Worm (Caenorhabditis elegans) whole organism, young adult: ENCODE measurements around the gene C02B8.1.
A peak's percentile ranks its signal among the peaks of the same experiment; 100 is the strongest.

Experiments
- F10E7.11 ChIP-seq: sonication (generic microtip); optimal IDR thresholded peaks from 2 replicates; lab custom pipeline; 2017; ENCODE audit warnings: mild to moderate bottlenecking, missing genetic modification characterization, moderate library complexity, missing compliant biosample characterization
- F37B4.10 ChIP-seq: fragments of 200-800 bp; sonication (Bioruptor generic); IDR thresholded peaks from 2 replicates; pipeline ENCODE4 v1.3.6; 2022; ENCODE audit warnings: missing genetic modification characterization, missing compliant biosample characterization
- F39B2.1 ChIP-seq: fragments of 200-800 bp; sonication (Bioruptor generic); IDR thresholded peaks from 2 replicates; pipeline ENCODE4 v1.3.6; 2022; ENCODE audit warnings: missing genetic modification reagents, missing genetic modification characterization, missing compliant biosample characterization
- F57A8.1 ChIP-seq: fragments of 200-800 bp; sonication (Bioruptor generic); optimal IDR thresholded peaks from 2 replicates; lab custom pipeline; 2018; ENCODE audit warnings: mild to moderate bottlenecking, missing genetic modification characterization, moderate library complexity, missing compliant biosample characterization
- K11D2.4 ChIP-seq: fragments of 200-800 bp; sonication (Bioruptor generic); IDR thresholded peaks from 2 replicates; pipeline ENCODE4 v1.3.6; 2022; ENCODE audit warnings: missing genetic modification reagents, missing genetic modification characterization, missing compliant biosample characterization
- K12H6.12 ChIP-seq: fragments of 200-800 bp; sonication (Bioruptor generic); optimal IDR thresholded peaks from 2 replicates; lab custom pipeline; 2018; ENCODE audit warnings: mild to moderate bottlenecking, missing genetic modification characterization, missing compliant biosample characterization
- T26A5.8 ChIP-seq: sonication (generic microtip); optimal IDR thresholded peaks from 2 replicates; lab custom pipeline; 2016; ENCODE audit warnings: missing genetic modification characterization, missing compliant biosample characterization
- Y53F4B.3 ChIP-seq: fragments of 200-800 bp; sonication (Bioruptor generic); IDR thresholded peaks from 2 replicates; pipeline ENCODE4 v1.3.6; 2022; ENCODE audit warnings: missing genetic modification reagents, missing genetic modification characterization, missing compliant biosample characterization
- akir-1 ChIP-seq: fragments of 200-800 bp; sonication (Bioruptor generic); optimal IDR thresholded peaks from 2 replicates; lab custom pipeline; 2018; ENCODE audit warnings: mild to moderate bottlenecking, missing genetic modification characterization, moderate library complexity, missing compliant biosample characterization
- aptf-2 ChIP-seq: fragments of 200-800 bp; sonication (Bioruptor generic); conservative IDR thresholded peaks from 2 replicates; pipeline ENCODE4 v1.3.6; 2022; ENCODE audit warnings: missing genetic modification reagents, missing genetic modification characterization, missing compliant biosample characterization
- atf-7 ChIP-seq: sonication (generic microtip); optimal IDR thresholded peaks from 2 replicates; lab custom pipeline; 2017; ENCODE audit warnings: mild to moderate bottlenecking, missing genetic modification characterization, missing compliant biosample characterization
- bed-1 ChIP-seq: fragments of 200-800 bp; sonication (Bioruptor generic); IDR thresholded peaks from 2 replicates; pipeline ENCODE4 v1.3.6; 2022; ENCODE audit warnings: missing genetic modification reagents, missing genetic modification characterization, missing compliant biosample characterization
- ceh-100 ChIP-seq: fragments of 200-800 bp; sonication (Bioruptor generic); IDR thresholded peaks from 2 replicates; pipeline ENCODE4 v1.3.6; 2022; ENCODE audit warnings: missing genetic modification reagents, missing genetic modification characterization, missing compliant biosample characterization
- ceh-27 ChIP-seq: fragments of 200-800 bp; sonication (Bioruptor generic); optimal IDR thresholded peaks from 2 replicates; lab custom pipeline; 2018; ENCODE audit warnings: mild to moderate bottlenecking, missing genetic modification characterization, moderate library complexity, missing compliant biosample characterization
- ceh-40 ChIP-seq: fragments of 200-800 bp; sonication (Bioruptor generic); IDR thresholded peaks from 2 replicates; pipeline ENCODE4 v1.3.6; 2022; ENCODE audit warnings: missing genetic modification characterization, missing compliant biosample characterization
- ceh-79 ChIP-seq: sonication (generic microtip); optimal IDR thresholded peaks from 2 replicates; lab custom pipeline; 2017; ENCODE audit warnings: mild to moderate bottlenecking, missing genetic modification characterization, missing compliant biosample characterization
- egl-18 ChIP-seq: fragments of 200-800 bp; sonication (Bioruptor generic); IDR thresholded peaks from 2 replicates; pipeline ENCODE4 v1.3.6; 2022; ENCODE audit warnings: missing genetic modification reagents, missing genetic modification characterization, missing compliant biosample characterization
- egrh-3 ChIP-seq: fragments of 200-800 bp; sonication (Bioruptor generic); IDR thresholded peaks from 2 replicates; pipeline ENCODE4 v1.3.6; 2022; ENCODE audit warnings: missing genetic modification reagents, missing genetic modification characterization, missing compliant biosample characterization
- hrde-1 ChIP-seq: sonication (generic microtip); optimal IDR thresholded peaks from 2 replicates; lab custom pipeline; 2016; ENCODE audit warnings: missing genetic modification characterization, mild to moderate bottlenecking, missing compliant biosample characterization, moderate library complexity, missing genotype, missing genetic modification reagents, borderline replicate concordance
- lag-1 ChIP-seq: fragments of 200-800 bp; sonication (Bioruptor generic); IDR thresholded peaks from 2 replicates; pipeline ENCODE4 v1.3.6; 2022; ENCODE audit warnings: missing genetic modification reagents, missing genetic modification characterization, missing compliant biosample characterization
- madf-10 ChIP-seq: sonication (generic microtip); optimal IDR thresholded peaks from 2 replicates; lab custom pipeline; 2016; ENCODE audit warnings: mild to moderate bottlenecking, missing genetic modification characterization, missing compliant biosample characterization
- mxl-1 ChIP-seq: sonication (generic microtip); optimal IDR thresholded peaks from 2 replicates; lab custom pipeline; 2016; ENCODE audit warnings: missing genetic modification characterization, missing compliant biosample characterization
- nhr-120 ChIP-seq: fragments of 200-800 bp; sonication (Bioruptor generic); IDR thresholded peaks from 2 replicates; pipeline ENCODE4 v1.3.6; 2022; ENCODE audit warnings: missing genetic modification characterization, missing compliant biosample characterization
- nhr-80 ChIP-seq: sonication (generic microtip); optimal IDR thresholded peaks from 2 replicates; lab custom pipeline; 2016; ENCODE audit warnings: missing genetic modification characterization, missing compliant biosample characterization
- nhr-90 ChIP-seq: sonication (generic microtip); optimal IDR thresholded peaks from 2 replicates; lab custom pipeline; 2016; ENCODE audit warnings: missing genotype, mild to moderate bottlenecking, missing genetic modification characterization, missing compliant biosample characterization
- pbrm-1 ChIP-seq: fragments of 200-800 bp; sonication (Bioruptor generic); IDR thresholded peaks from 2 replicates; pipeline ENCODE4 v1.3.6; 2022; ENCODE audit warnings: missing genetic modification reagents, missing genetic modification characterization, missing compliant biosample characterization
- rcor-1 ChIP-seq: fragments of 200-800 bp; sonication (Bioruptor generic); IDR thresholded peaks from 2 replicates; pipeline ENCODE4 v1.3.6; 2022; ENCODE audit warnings: missing genetic modification reagents, missing genetic modification characterization, missing compliant biosample characterization
- rpc-1 ChIP-seq, 2 experiments: fragments of 150-350 bp in 1 of 2; sonication (generic microtip) in 1 of 2; optimal IDR thresholded peaks; 2 replicates each; lab custom pipeline; 2014 to 2018; ENCODE audit warnings: missing biosample characterization in 1 of 2, missing genetic modification characterization in 1 of 2, missing genetic modification reagents in 1 of 2, missing genotype in 1 of 2
- snpc-4 ChIP-seq, 5 experiments: fragments of 150-350 bp in 1 of 5; sonication (generic microtip) in 4 of 5; optimal IDR thresholded peaks; 2 replicates each; lab custom pipeline; 2014 to 2018; ENCODE audit warnings: missing genetic modification characterization in 5 of 5, missing biosample characterization in 3 of 5, antibody characterized with exemption in 2 of 5, mild to moderate bottlenecking in 2 of 5, missing compliant biosample characterization in 2 of 5, missing genotype in 2 of 5, moderate library complexity in 2 of 5, missing genetic modification reagents in 1 of 5
- somi-1 ChIP-seq: fragments of 200-800 bp; sonication (Bioruptor generic); optimal IDR thresholded peaks from 2 replicates; lab custom pipeline; 2018; ENCODE audit warnings: mild to moderate bottlenecking, missing genetic modification characterization, missing compliant biosample characterization
- tbp1 ChIP-seq: fragments of 200-800 bp; sonication (Bioruptor generic); optimal IDR thresholded peaks from 2 replicates; lab custom pipeline; 2018; ENCODE audit warnings: mild to moderate bottlenecking, missing genetic modification characterization, missing compliant biosample characterization
- unc-130 ChIP-seq: sonication (generic microtip); optimal IDR thresholded peaks from 2 replicates; lab custom pipeline; 2016; ENCODE audit warnings: missing genetic modification reagents, missing genetic modification characterization, missing compliant biosample characterization
- unc-62 ChIP-seq: fragments of 150-350 bp; optimal IDR thresholded peaks from 2 replicates; lab custom pipeline; 2014; ENCODE audit warnings: missing biosample characterization, missing genetic modification reagents, missing genetic modification characterization
- xnd-1 ChIP-seq: sonication (generic microtip); optimal IDR thresholded peaks from 2 replicates; lab custom pipeline; 2016; ENCODE audit warnings: missing genotype, missing genetic modification reagents, missing genetic modification characterization, missing compliant biosample characterization
- zfh-2 ChIP-seq: fragments of 200-800 bp; sonication (Bioruptor generic); conservative IDR thresholded peaks from 2 replicates; pipeline ENCODE4 v1.3.6; 2022; ENCODE audit warnings: missing genetic modification reagents, missing genetic modification characterization, missing compliant biosample characterization
- ztf-25 ChIP-seq: fragments of 200-800 bp; sonication (Bioruptor generic); IDR thresholded peaks from 2 replicates; pipeline ENCODE4 v1.3.6; 2022; ENCODE audit warnings: missing genetic modification reagents, missing genetic modification characterization, missing compliant biosample characterization
- ztf-28 ChIP-seq: fragments of 200-800 bp; sonication (Bioruptor generic); IDR thresholded peaks from 2 replicates; pipeline ENCODE4 v1.3.6; 2022; ENCODE audit warnings: missing genetic modification reagents, missing genetic modification characterization, missing compliant biosample characterization

C02B8.1 gene

DNA sequence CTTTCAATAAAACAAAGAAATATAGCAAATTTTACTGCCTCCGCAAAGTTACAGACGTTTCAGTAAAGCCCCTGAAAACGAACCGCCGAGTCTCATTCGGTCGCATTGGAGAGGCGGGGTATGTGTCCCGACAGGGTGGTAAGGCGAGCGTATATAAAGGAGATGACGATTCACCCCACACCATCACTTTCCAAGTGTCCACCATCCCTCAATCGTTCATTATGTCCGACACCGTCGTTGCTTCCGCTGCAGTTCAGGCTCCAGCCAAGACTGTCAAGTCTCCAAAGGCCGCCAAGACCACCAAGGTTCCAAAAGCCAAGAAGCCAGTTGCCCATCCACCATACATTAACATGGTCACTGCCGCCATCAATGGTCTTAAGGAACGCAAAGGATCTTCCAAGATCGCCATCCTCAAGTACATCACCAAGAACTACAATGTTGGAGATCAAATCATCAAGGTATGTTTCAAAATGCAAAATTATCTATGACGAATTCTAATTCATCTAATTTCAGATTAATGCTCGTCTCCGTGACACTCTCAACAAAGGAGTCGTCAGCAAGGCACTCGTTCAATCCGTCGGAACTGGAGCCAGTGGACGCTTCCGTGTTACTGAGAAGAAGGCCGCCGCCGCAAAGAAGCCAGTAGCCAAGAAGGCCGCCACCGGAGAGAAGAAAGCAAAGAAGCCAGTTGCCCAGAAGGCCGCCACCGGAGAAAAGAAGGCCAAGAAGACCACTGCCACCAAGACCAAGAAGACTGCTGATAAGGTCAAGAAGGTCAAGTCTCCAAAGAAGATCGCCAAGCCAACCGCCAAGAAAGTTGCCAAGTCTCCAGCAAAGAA lies 11.7 kb downstream of the C02B8.1 start, which contains the start of gene hil-3:
hil-3 (plus strand) TSS at position 195 of the 839 bp plus-strand sequence.
- TF ChIP-seq ceh-40 (GFP tag; lab: Robert Waterston, UW) (no peak), lag-1 (GFP tag; lab: Robert Waterston, UW) (no peak), T26A5.8 (tag; lab: Kevin White, UChicago) (no peak), bed-1 (GFP tag; lab: Robert Waterston, UW) (0 out of 2 replicates have a peak, but pooled peaks have one; percentile 53), ceh-79 (tag; lab: Kevin White, UChicago) (no peak), hrde-1 (tag; lab: Kevin White, UChicago) (no peak), F37B4.10 (GFP tag; lab: Robert Waterston, UW) (no peak), ceh-27 (GFP tag; lab: Kevin White, UChicago) (peak; percentile 11), pbrm-1 (GFP tag; lab: Robert Waterston, UW) (peak; percentile 43; the same call in 1 of the 2 replicates), nhr-90 (no peak), nhr-120 (GFP tag; lab: Robert Waterston, UW) (0 out of 2 replicates have a peak, but pooled peaks have one; percentile 17), K11D2.4 (no peak), tbp1 (GFP tag; lab: Kevin White, UChicago) (peak; percentile 29), xnd-1 (no peak), akir-1 (GFP tag; lab: Kevin White, UChicago) (no peak), somi-1 (GFP tag; lab: Kevin White, UChicago) (no peak), F39B2.1 (GFP tag; lab: Robert Waterston, UW) (peak; percentile 98), rpc-1 (optimal IDR thresholded peaks at IDR 0.05; lab: Kevin White, UChicago) (no peak), rpc-1 (tag; optimal IDR thresholded peaks at IDR 0.05; lab: Kevin White, UChicago) (no peak), unc-130 (GFP tag; lab: Kevin White, UChicago) (no peak), snpc-4 (GFP tag; optimal IDR thresholded peaks at IDR 0.05; lab: Kevin White, UChicago) (no peak), snpc-4 (tag; optimal IDR thresholded peaks at IDR 0.05; lab: Kevin White, UChicago) (no peak), Y53F4B.3 (GFP tag; lab: Robert Waterston, UW) (no peak), ceh-100 (no peak), zfh-2 (GFP tag; lab: Robert Waterston, UW) (peak; percentile 64), rcor-1 (GFP tag; lab: Robert Waterston, UW) (no peak), aptf-2 (GFP tag; lab: Robert Waterston, UW) (no peak), egrh-3 (peak; percentile 32; the same call in 1 of the 2 replicates), ztf-25 (GFP tag; lab: Robert Waterston, UW) (0 out of 2 replicates have a peak, but pooled peaks have one; percentile 5), egl-18 (GFP tag; lab: Robert Waterston, UW) (no peak), F57A8.1 (no peak), atf-7 (no peak), ztf-28 (GFP tag; lab: Robert Waterston, UW) (no peak), nhr-80 (no peak), mxl-1 (tag; lab: Kevin White, UChicago) (no peak)

DNA sequence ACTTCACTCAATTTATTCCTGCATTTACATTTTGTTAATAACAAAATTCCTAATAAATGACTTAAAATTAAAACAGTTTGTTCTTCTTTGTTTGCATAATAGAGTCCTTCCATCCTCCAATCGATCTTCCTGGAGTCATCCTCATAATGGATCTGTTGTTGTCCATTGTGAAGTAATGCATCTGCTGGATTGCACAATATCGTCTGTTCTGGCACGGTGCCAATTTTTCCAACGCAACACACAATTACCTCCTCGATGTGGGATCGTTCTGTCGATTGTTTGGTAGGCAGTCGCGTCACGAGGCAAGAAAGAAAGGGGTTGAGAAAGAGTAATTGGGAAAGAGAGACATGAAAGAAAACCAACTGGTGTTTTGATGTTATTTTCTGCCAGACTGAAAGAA lies 12.5 kb downstream of the C02B8.1 start:
- peak; percentile 54 for TF ChIP-seq K12H6.12 (tag; lab: Kevin White, UChicago)
- no peak for TF ChIP-seq unc-62 (GFP tag; lab: Kevin White, UChicago)
- TF ChIP-seq F10E7.11 (tag; lab: Kevin White, UChicago): no peak
- no peak for TF ChIP-seq madf-10 (tag; lab: Kevin White, UChicago)
- peak; percentile 47 for TF ChIP-seq ceh-27 (GFP tag; lab: Kevin White, UChicago)
